Fruit fly (Drosophila melanogaster) whole organism, embryonic: ENCODE data around the gene Mocs1.

ENCODE experiments used
- CG10209 ChIP-seq: fragments of 200-800 bp; sonication (Bioruptor generic); optimal IDR thresholded peaks from 3 replicates; lab custom pipeline; 2017; ENCODE audit warnings: missing biosample characterization, mild to moderate bottlenecking, missing genetic modification characterization, missing genetic modification reagents
- CG10979 ChIP-seq: fragments of 200-800 bp; sonication (Bioruptor generic); optimal IDR thresholded peaks from 2 replicates; lab custom pipeline; 2018; ENCODE audit warnings: missing biosample characterization, mild to moderate bottlenecking, missing genetic modification characterization, moderate library complexity
- CG11456 ChIP-seq: fragments of 200-800 bp; sonication (Bioruptor generic); IDR thresholded peaks from 3 replicates; pipeline ENCODE4 v1.3.6; 2022; ENCODE audit warnings: missing biosample characterization, missing genetic modification characterization
- CG13775 ChIP-seq: fragments of 200-800 bp; sonication (Bioruptor generic); optimal IDR thresholded peaks from 3 replicates; lab custom pipeline; 2017; ENCODE audit warnings: missing biosample characterization, mild to moderate bottlenecking, missing genetic modification characterization
- CG1529 ChIP-seq: fragments of 200-800 bp; sonication (Bioruptor generic); optimal IDR thresholded peaks from 3 replicates; lab custom pipeline; 2018; ENCODE audit warnings: missing biosample characterization, missing genetic modification characterization
- CG15696 ChIP-seq: fragments of 200-800 bp; sonication (Bioruptor generic); optimal IDR thresholded peaks from 2 replicates; lab custom pipeline; 2019; ENCODE audit warnings: missing biosample characterization, mild to moderate bottlenecking, missing genetic modification characterization, moderate library complexity
- CG17829 ChIP-seq: fragments of 200-800 bp; optimal IDR thresholded peaks from 2 replicates; lab custom pipeline; 2019; ENCODE audit warnings: missing biosample characterization, mild to moderate bottlenecking, missing genetic modification characterization, moderate library complexity
- CG18476 ChIP-seq: fragments of 200-800 bp; sonication (Bioruptor generic); optimal IDR thresholded peaks from 2 replicates; lab custom pipeline; 2016; ENCODE audit warnings: missing biosample characterization, mild to moderate bottlenecking, missing genetic modification characterization
- CG2116 ChIP-seq: fragments of 200-800 bp; sonication (Bioruptor generic); optimal IDR thresholded peaks from 3 replicates; lab custom pipeline; 2018; ENCODE audit warnings: missing biosample characterization, mild to moderate bottlenecking, missing genetic modification characterization
- CG32772 ChIP-seq: fragments of 200-800 bp; sonication (Bioruptor generic); IDR thresholded peaks from 2 replicates; pipeline ENCODE4 v1.3.6; 2022; ENCODE audit warnings: missing biosample characterization, missing genetic modification characterization
- CG5953 ChIP-seq: fragments of 200-800 bp; sonication (Bioruptor generic); IDR thresholded peaks from 2 replicates; pipeline ENCODE4 v1.3.6; 2022; ENCODE audit warnings: missing biosample characterization, missing genetic modification characterization
- CG6175 ChIP-seq: fragments of 200-800 bp; sonication (Bioruptor generic); IDR thresholded peaks from 3 replicates; pipeline ENCODE4 v1.3.6; 2022; ENCODE audit warnings: missing biosample characterization, missing genetic modification characterization
- CG6254 ChIP-seq: fragments of 200-800 bp; sonication (Bioruptor generic); optimal IDR thresholded peaks from 3 replicates; lab custom pipeline; 2017; ENCODE audit warnings: mild to moderate bottlenecking, missing biosample characterization, missing genetic modification reagents, missing genetic modification characterization
- CG6683 ChIP-seq: fragments of 200-800 bp; sonication (Bioruptor generic); optimal IDR thresholded peaks from 2 replicates; lab custom pipeline; 2017; ENCODE audit warnings: missing biosample characterization, mild to moderate bottlenecking, missing genetic modification characterization, missing genetic modification reagents
- CG6689 ChIP-seq: fragments of 200-800 bp; sonication (Bioruptor generic); IDR thresholded peaks from 2 replicates; pipeline ENCODE4 v1.3.6; 2022; ENCODE audit warnings: missing biosample characterization, missing genetic modification characterization
- CG7786 ChIP-seq: fragments of 200-800 bp; sonication (Bioruptor generic); optimal IDR thresholded peaks from 2 replicates; lab custom pipeline; 2016; ENCODE audit warnings: missing biosample characterization, missing genetic modification characterization
- CG9437 ChIP-seq: fragments of 200-800 bp; sonication (Bioruptor generic); optimal IDR thresholded peaks from 2 replicates; lab custom pipeline; 2018; ENCODE audit warnings: missing biosample characterization, mild to moderate bottlenecking, missing genetic modification characterization
- CG9797 ChIP-seq: fragments of 200-800 bp; sonication (Bioruptor generic); optimal IDR thresholded peaks from 3 replicates; lab custom pipeline; 2018; ENCODE audit warnings: missing biosample characterization, mild to moderate bottlenecking, missing genetic modification characterization
- CG9817 ChIP-seq: fragments of 200-800 bp; sonication (Bioruptor generic); optimal IDR thresholded peaks from 2 replicates; lab custom pipeline; 2018; ENCODE audit warnings: missing biosample characterization, mild to moderate bottlenecking, missing genetic modification characterization, moderate library complexity
- CG9932 ChIP-seq: fragments of 200-800 bp; sonication (Bioruptor generic); IDR thresholded peaks from 2 replicates; pipeline ENCODE4 v1.3.6; 2022; ENCODE audit warnings: missing biosample characterization, missing genetic modification characterization
- D ChIP-seq, 2 experiments: fragments of 200-800 bp in 1 of 2; fragments of >200 bp in 1 of 2; sonication (Bioruptor generic) in 1 of 2; optimal IDR thresholded peaks; 2 replicates in 1 of 2; 3 replicates in 1 of 2; lab custom pipeline; 2017; ENCODE audit warnings: mild to moderate bottlenecking in 1 of 2, missing biosample characterization in 1 of 2, missing genetic modification characterization in 1 of 2, missing genetic modification reagents in 1 of 2
- Dbx ChIP-seq: fragments of 200-800 bp; sonication (Bioruptor generic); IDR thresholded peaks from 3 replicates; pipeline ENCODE4 v1.3.6; 2022; ENCODE audit warnings: missing biosample characterization, missing genetic modification characterization
- E2f1 ChIP-seq: fragments of 200-800 bp; sonication (Bioruptor generic); IDR thresholded peaks from 2 replicates; pipeline ENCODE4 v1.3.6; 2022; ENCODE audit warnings: missing biosample characterization, missing genetic modification characterization
- Hsf ChIP-seq: fragments of 200-800 bp; sonication (Bioruptor generic); optimal IDR thresholded peaks from 3 replicates; lab custom pipeline; 2016; ENCODE audit warnings: missing biosample characterization, missing genetic modification characterization
- NfI ChIP-seq: fragments of 200-800 bp; sonication (Bioruptor generic); optimal IDR thresholded peaks from 3 replicates; lab custom pipeline; 2018; ENCODE audit warnings: missing biosample characterization, mild to moderate bottlenecking, missing genetic modification characterization, moderate library complexity
- Oli ChIP-seq: fragments of 200-800 bp; sonication (Bioruptor generic); optimal IDR thresholded peaks from 2 replicates; lab custom pipeline; 2018; ENCODE audit warnings: missing biosample characterization, mild to moderate bottlenecking, missing genetic modification characterization, moderate library complexity
- PHDP ChIP-seq: fragments of 200-800 bp; sonication (Bioruptor generic); optimal IDR thresholded peaks from 3 replicates; lab custom pipeline; 2018; ENCODE audit warnings: missing biosample characterization, mild to moderate bottlenecking, missing genetic modification characterization, moderate library complexity
- Xbp1 ChIP-seq: fragments of 200-800 bp; sonication (Bioruptor generic); optimal IDR thresholded peaks from 3 replicates; lab custom pipeline; 2016; ENCODE audit warnings: missing biosample characterization, mild to moderate bottlenecking, missing genetic modification characterization
- ab ChIP-seq: fragments of 200-800 bp; sonication (Bioruptor generic); optimal IDR thresholded peaks from 2 replicates; lab custom pipeline; 2016; ENCODE audit warnings: missing biosample characterization, missing genetic modification characterization
- aop ChIP-seq: fragments of 200-800 bp; sonication (Bioruptor generic); IDR thresholded peaks from 2 replicates; pipeline ENCODE4 v1.3.6; 2022; ENCODE audit warnings: missing biosample characterization, missing genetic modification characterization
- bsh ChIP-seq, 2 experiments: fragments of 200-800 bp; sonication (Bioruptor generic); optimal IDR thresholded peaks; 2 replicates each; lab custom pipeline; 2017 to 2018; ENCODE audit warnings: mild to moderate bottlenecking in 2 of 2, missing biosample characterization in 2 of 2, missing genetic modification characterization in 2 of 2, moderate library complexity in 1 of 2
- chinmo ChIP-seq: fragments of 200-800 bp; sonication (Bioruptor generic); IDR thresholded peaks from 4 replicates; pipeline ENCODE4 v1.3.6; 2022; ENCODE audit warnings: missing biosample characterization, missing genetic modification characterization; ENCODE audit not compliant: partially characterized antibody
- exex ChIP-seq: fragments of 200-800 bp; sonication (Bioruptor generic); optimal IDR thresholded peaks from 4 replicates; lab custom pipeline; 2018; ENCODE audit warnings: missing biosample characterization, mild to moderate bottlenecking, missing genetic modification characterization, moderate library complexity
- fd3F ChIP-seq: fragments of 200-800 bp; sonication (Bioruptor generic); optimal IDR thresholded peaks from 2 replicates; lab custom pipeline; 2018; ENCODE audit warnings: missing biosample characterization, mild to moderate bottlenecking, missing genetic modification characterization, moderate library complexity
- fd96Cb ChIP-seq: fragments of 200-800 bp; sonication (Bioruptor generic); optimal IDR thresholded peaks from 2 replicates; lab custom pipeline; 2018; ENCODE audit warnings: missing biosample characterization, mild to moderate bottlenecking, missing genetic modification characterization, moderate library complexity
- ind ChIP-seq: fragments of 200-800 bp; sonication (Bioruptor generic); optimal IDR thresholded peaks from 3 replicates; lab custom pipeline; 2016; ENCODE audit warnings: missing biosample characterization, missing genetic modification characterization
- jumu ChIP-seq: fragments of 200-800 bp; sonication (Bioruptor generic); optimal IDR thresholded peaks from 3 replicates; lab custom pipeline; 2016; ENCODE audit warnings: missing biosample characterization, missing genetic modification characterization
- ken ChIP-seq: fragments of 200-800 bp; sonication (Bioruptor generic); IDR thresholded peaks from 3 replicates; pipeline ENCODE4 v1.3.6; 2022; ENCODE audit warnings: missing biosample characterization, missing genetic modification characterization
- kni ChIP-seq: fragments of 200-800 bp; sonication (Bioruptor generic); optimal IDR thresholded peaks from 3 replicates; lab custom pipeline; 2017; ENCODE audit warnings: mild to moderate bottlenecking, missing biosample characterization, missing genetic modification reagents, missing genetic modification characterization
- mam ChIP-seq: fragments of 200-800 bp; sonication (Bioruptor generic); optimal IDR thresholded peaks from 3 replicates; lab custom pipeline; 2016; ENCODE audit warnings: missing biosample characterization, missing genetic modification characterization
- pnt ChIP-seq: fragments of 200-800 bp; sonication (Bioruptor generic); optimal IDR thresholded peaks from 3 replicates; lab custom pipeline; 2016; ENCODE audit warnings: missing biosample characterization, missing genetic modification characterization
- pzg ChIP-seq: fragments of 200-800 bp; sonication (Bioruptor generic); optimal IDR thresholded peaks from 3 replicates; lab custom pipeline; 2018; ENCODE audit warnings: missing biosample characterization, mild to moderate bottlenecking, missing genetic modification characterization, moderate library complexity
- scrt ChIP-seq: fragments of 200-800 bp; sonication (Bioruptor generic); optimal IDR thresholded peaks from 2 replicates; lab custom pipeline; 2018; ENCODE audit warnings: missing biosample characterization, mild to moderate bottlenecking, missing genetic modification characterization, moderate library complexity
- seq ChIP-seq: fragments of 200-800 bp; sonication (Bioruptor generic); IDR thresholded peaks from 2 replicates; pipeline ENCODE4 v1.3.6; 2022; ENCODE audit warnings: missing biosample characterization, missing genetic modification characterization
- vvl ChIP-seq: fragments of 200-800 bp; sonication (Bioruptor generic); IDR thresholded peaks from 2 replicates; pipeline ENCODE4 v1.3.6; 2022; ENCODE audit warnings: missing biosample characterization, missing genetic modification characterization
- wor ChIP-seq: fragments of 200-800 bp; sonication (Bioruptor generic); IDR thresholded peaks from 2 replicates; pipeline ENCODE4 v1.3.6; 2022; ENCODE audit warnings: missing biosample characterization, missing genetic modification characterization
- zfh1 ChIP-seq: fragments of 200-800 bp; sonication (Bioruptor generic); IDR thresholded peaks from 3 replicates; pipeline ENCODE4 v1.3.6; 2022; ENCODE audit warnings: missing biosample characterization, missing genetic modification characterization

The Mocs1 gene

DNA sequence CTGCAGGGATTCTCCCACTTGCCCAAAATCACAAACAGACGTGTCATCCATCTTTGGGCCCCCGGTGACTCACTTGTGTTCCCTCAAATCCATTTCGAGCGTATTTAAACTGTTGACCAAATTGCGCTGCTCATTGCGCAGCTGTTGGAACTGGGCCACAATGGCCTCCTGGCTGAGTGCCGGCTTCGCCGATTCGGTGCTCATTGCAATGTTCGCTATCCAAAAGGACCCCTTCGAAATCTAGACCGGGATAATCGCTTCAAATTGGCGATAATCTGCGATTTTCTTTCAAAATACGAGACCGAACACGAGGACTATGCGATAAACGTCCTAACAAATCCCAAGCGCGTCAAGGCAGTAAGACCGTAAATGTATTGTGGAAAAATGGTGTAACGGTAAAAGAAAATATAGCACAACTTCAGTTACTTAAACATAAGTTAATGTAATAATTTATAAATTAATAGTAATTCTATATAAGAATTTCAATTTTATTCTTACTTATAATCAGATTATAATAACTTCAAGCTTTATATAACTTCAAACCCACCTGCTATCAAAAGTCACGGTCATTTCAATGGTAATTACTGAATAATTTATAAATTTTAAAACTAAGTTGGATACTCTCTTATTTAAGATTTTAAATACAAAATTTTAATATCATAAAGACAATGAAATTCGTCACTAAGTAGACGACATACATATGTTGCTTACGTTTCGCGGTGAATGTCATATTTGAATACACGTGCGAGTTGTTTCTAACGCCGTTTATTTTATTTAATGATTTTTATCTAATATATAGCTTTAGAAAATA, 3.9 kb downstream of the Mocs1 start, which contains the start of the genes Pfdn2 and Noc1 (continued):
- no peak for TF ChIP-seq CG6175
- 0 out of 3 replicates have a peak, but pooled peaks have one; percentile 31 for TF ChIP-seq Dbx (GFP tag; lab: Robert Waterston, UW)
- TF ChIP-seq bsh (GFP tag; optimal IDR thresholded peaks at IDR 0.05; lab: Kevin White, UChicago): peak in 1 of 2 experiments; percentile 62
- TF ChIP-seq wor: no peak
- no peak for TF ChIP-seq CG5953 (GFP tag; lab: Robert Waterston, UW)
- TF ChIP-seq NfI (GFP tag; lab: Kevin White, UChicago): peak; percentile 41
- TF ChIP-seq pzg (GFP tag; lab: Kevin White, UChicago): peak; percentile 37
- no peak for TF ChIP-seq CG7786 (GFP tag; lab: Kevin White, UChicago)
- TF ChIP-seq CG9437 (GFP tag; lab: Kevin White, UChicago): peak; percentile 31
- peak; percentile 49 for TF ChIP-seq CG9797 (GFP tag; lab: Kevin White, UChicago)
- peak; percentile 56 for TF ChIP-seq CG9817 (tag; lab: Kevin White, UChicago)
- peak; percentile 18 for TF ChIP-seq CG2116
- TF ChIP-seq vvl (GFP tag; lab: Robert Waterston, UW): peak; percentile 26; the same call in 1 of the 2 replicates
- TF ChIP-seq exex (tag; lab: Kevin White, UChicago): no peak
- TF ChIP-seq ind (GFP tag; lab: Kevin White, UChicago): peak; percentile 62
- TF ChIP-seq Hsf (GFP tag; lab: Kevin White, UChicago): peak; percentile 54
- TF ChIP-seq zfh1 (GFP tag; lab: Robert Waterston, UW): peak; percentile 52; the same call in 2 of the 3 replicates
- peak; percentile 5 for TF ChIP-seq CG6683 (GFP tag; lab: Kevin White, UChicago)
- peak; percentile 41 for TF ChIP-seq fd96Cb (tag; lab: Kevin White, UChicago)
- no peak for TF ChIP-seq aop (GFP tag; lab: Robert Waterston, UW)
- TF ChIP-seq CG15696: peak; percentile 54
- peak; percentile 53 for TF ChIP-seq fd3F (GFP tag; lab: Kevin White, UChicago)
- TF ChIP-seq ken: no peak
- no peak for TF ChIP-seq seq (GFP tag; lab: Robert Waterston, UW)
- TF ChIP-seq scrt (GFP tag; lab: Kevin White, UChicago): no peak
- TF ChIP-seq CG9932 (GFP tag; lab: Robert Waterston, UW): peak; percentile 73
- TF ChIP-seq CG18476 (GFP tag; lab: Kevin White, UChicago): no peak
- TF ChIP-seq CG17829 (tag; lab: Kevin White, UChicago): peak; percentile 55
- TF ChIP-seq chinmo (GFP tag; lab: Robert Waterston, UW): no peak
- TF ChIP-seq CG1529 (GFP tag; lab: Kevin White, UChicago): no peak
- no peak for TF ChIP-seq jumu (GFP tag; lab: Kevin White, UChicago)
- TF ChIP-seq CG6689 (GFP tag; lab: Robert Waterston, UW): peak; percentile 36; the same call in 1 of the 2 replicates
- peak; percentile 41 for TF ChIP-seq Oli (tag; lab: Kevin White, UChicago)
- peak; percentile 43 for TF ChIP-seq mam (GFP tag; lab: Kevin White, UChicago)
- peak; percentile 55 for TF ChIP-seq CG32772 (GFP tag; lab: Robert Waterston, UW)
- peak; percentile 68 for TF ChIP-seq Xbp1 (GFP tag; lab: Kevin White, UChicago)
- no peak for TF ChIP-seq pnt
- peak; percentile 33 for TF ChIP-seq CG10979 (tag; lab: Kevin White, UChicago)
- TF ChIP-seq D (optimal IDR thresholded peaks at IDR 0.05; lab: Kevin White, UChicago): peak; percentile 73
- TF ChIP-seq D (GFP tag; optimal IDR thresholded peaks at IDR 0.05; lab: Kevin White, UChicago): no peak
- no peak for TF ChIP-seq ab (GFP tag; lab: Kevin White, UChicago)
- TF ChIP-seq kni (GFP tag; lab: Kevin White, UChicago): no peak
- no peak for TF ChIP-seq CG11456 (GFP tag; lab: Robert Waterston, UW)
- peak; percentile 50 for TF ChIP-seq CG10209 (GFP tag; lab: Kevin White, UChicago)
- TF ChIP-seq CG6254: no peak
- peak; percentile 64 for TF ChIP-seq CG13775 (GFP tag; lab: Kevin White, UChicago)
- TF ChIP-seq PHDP (tag; lab: Kevin White, UChicago): no peak
- peak; percentile 42; the same call in 1 of the 2 replicates for TF ChIP-seq E2f1 (GFP tag; lab: Robert Waterston, UW)
